Worm (Caenorhabditis elegans) whole organism, mixed stage, embryonic: ENCODE results near the gene aman-2.
A peak's percentile ranks its signal among the peaks of the same experiment; 100 is the strongest.

Source experiments
- blmp-1 ChIP-seq: fragments of 150-350 bp; optimal IDR thresholded peaks from 2 replicates; lab custom pipeline; 2014; ENCODE audit warnings: missing biosample characterization, missing genetic modification characterization
- ceh-43 ChIP-seq: fragments of 200-800 bp; sonication (Bioruptor generic); optimal IDR thresholded peaks from 2 replicates; lab custom pipeline; 2018; ENCODE audit warnings: mild to moderate bottlenecking, missing genetic modification characterization, moderate library complexity, missing compliant biosample characterization
- ces-1 ChIP-seq: fragments of 150-350 bp; optimal IDR thresholded peaks from 2 replicates; lab custom pipeline; 2014; ENCODE audit warnings: missing biosample characterization, missing genetic modification reagents, missing genetic modification characterization
- cnd-1 ChIP-seq: fragments of 200-800 bp; sonication (Bioruptor generic); optimal IDR thresholded peaks from 2 replicates; lab custom pipeline; 2018; ENCODE audit warnings: mild to moderate bottlenecking, missing genetic modification characterization, missing compliant biosample characterization
- drap-1 ChIP-seq: fragments of 200-800 bp; sonication (Bioruptor generic); optimal IDR thresholded peaks from 3 replicates; lab custom pipeline; 2018; ENCODE audit warnings: mild to moderate bottlenecking, missing genetic modification characterization, missing compliant biosample characterization
- elt-3 ChIP-seq: fragments of 150-350 bp; optimal IDR thresholded peaks from 2 replicates; lab custom pipeline; 2014; ENCODE audit warnings: missing biosample characterization, missing genetic modification characterization
- flh-1 ChIP-seq: fragments of 200-800 bp; sonication (Bioruptor generic); optimal IDR thresholded peaks from 2 replicates; lab custom pipeline; 2018; ENCODE audit warnings: mild to moderate bottlenecking, missing genetic modification characterization, moderate library complexity, missing compliant biosample characterization
- ham-2 ChIP-seq: fragments of 200-800 bp; sonication (Bioruptor generic); optimal IDR thresholded peaks from 2 replicates; lab custom pipeline; 2018; ENCODE audit warnings: mild to moderate bottlenecking, missing genetic modification characterization, missing compliant biosample characterization
- hlh-1 ChIP-seq: fragments of 150-350 bp; optimal IDR thresholded peaks from 2 replicates; lab custom pipeline; 2014; ENCODE audit warnings: missing biosample characterization, missing genetic modification reagents, missing genetic modification characterization
- lin-32 ChIP-seq: fragments of 200-800 bp; sonication (Bioruptor generic); optimal IDR thresholded peaks from 2 replicates; lab custom pipeline; 2018; ENCODE audit warnings: mild to moderate bottlenecking, missing genetic modification characterization, missing compliant biosample characterization
- mab-5 ChIP-seq: fragments of 150-350 bp; optimal IDR thresholded peaks from 2 replicates; lab custom pipeline; 2014; ENCODE audit warnings: missing biosample characterization, missing genetic modification characterization
- mep-1 ChIP-seq: fragments of 150-350 bp; optimal IDR thresholded peaks from 2 replicates; lab custom pipeline; 2017; ENCODE audit warnings: missing biosample characterization, missing genetic modification reagents, missing genetic modification characterization, inconsistent platforms
- nhr-12 ChIP-seq: fragments of 150-350 bp; optimal IDR thresholded peaks from 2 replicates; lab custom pipeline; 2014; ENCODE audit warnings: missing biosample characterization, missing genetic modification characterization
- nhr-2 ChIP-seq: fragments of 150-350 bp; optimal IDR thresholded peaks from 2 replicates; lab custom pipeline; 2014; ENCODE audit warnings: missing biosample characterization, missing genetic modification characterization
- nhr-28 ChIP-seq: fragments of 150-350 bp; optimal IDR thresholded peaks from 2 replicates; lab custom pipeline; 2014; ENCODE audit warnings: missing biosample characterization, missing genetic modification characterization
- nhr-76 ChIP-seq: sonication (generic microtip); optimal IDR thresholded peaks from 2 replicates; lab custom pipeline; 2017; ENCODE audit warnings: missing biosample characterization, missing genetic modification characterization
- pha-4 ChIP-seq: fragments of 150-350 bp; optimal IDR thresholded peaks from 2 replicates; lab custom pipeline; 2018; ENCODE audit warnings: missing biosample characterization, missing genetic modification reagents, missing genetic modification characterization
- sem-2 ChIP-seq: fragments of 200-800 bp; sonication (Bioruptor generic); optimal IDR thresholded peaks from 2 replicates; lab custom pipeline; 2018; ENCODE audit warnings: mild to moderate bottlenecking, missing genetic modification characterization, missing compliant biosample characterization
- sptf-1 ChIP-seq: sonication (generic microtip); optimal IDR thresholded peaks from 2 replicates; lab custom pipeline; 2017; ENCODE audit warnings: mild to moderate bottlenecking, missing genetic modification characterization, moderate library complexity, missing compliant biosample characterization
- tbx-8 ChIP-seq: fragments of 200-800 bp; sonication (Bioruptor generic); optimal IDR thresholded peaks from 2 replicates; lab custom pipeline; 2018; ENCODE audit warnings: mild to moderate bottlenecking, missing genetic modification characterization, moderate library complexity, missing compliant biosample characterization
- unc-120 ChIP-seq: sonication (generic microtip); optimal IDR thresholded peaks from 2 replicates; lab custom pipeline; 2017; ENCODE audit warnings: missing genetic modification characterization, missing compliant biosample characterization; ENCODE audit not compliant: poor library complexity, severe bottlenecking
- unc-39 ChIP-seq: fragments of 150-350 bp; optimal IDR thresholded peaks from 2 replicates; lab custom pipeline; 2014; ENCODE audit warnings: missing biosample characterization, missing genetic modification characterization
- unc-62 ChIP-seq: fragments of 150-350 bp; optimal IDR thresholded peaks from 2 replicates; lab custom pipeline; 2014; ENCODE audit warnings: missing biosample characterization, missing genetic modification reagents, missing genetic modification characterization
- zip-8 ChIP-seq: fragments of 150-350 bp; optimal IDR thresholded peaks from 2 replicates; lab custom pipeline; 2014; ENCODE audit warnings: missing biosample characterization, missing genetic modification characterization
- ztf-11 ChIP-seq: fragments of 150-350 bp; optimal IDR thresholded peaks from 2 replicates; lab custom pipeline; 2014; ENCODE audit warnings: missing biosample characterization, missing genetic modification characterization

aman-2 gene

ce11 chrV:11960084-11960830 lies 27.2 kb upstream of the aman-2 start:
- no peak for TF ChIP-seq tbx-8 (GFP tag; lab: Kevin White, UChicago)
- no peak for TF ChIP-seq sptf-1 (tag; lab: Kevin White, UChicago)
- peak; percentile 62 for TF ChIP-seq unc-62 (GFP tag; lab: Kevin White, UChicago)
- TF ChIP-seq ces-1 (GFP tag; lab: Kevin White, UChicago), result peak; percentile 63

- TF ChIP-seq nhr-2 (tag; lab: Kevin White, UChicago), result peak; percentile 60
- TF ChIP-seq flh-1, result no peak
- peak; percentile 71 for TF ChIP-seq ces-1 (GFP tag; lab: Kevin White, UChicago)
- TF ChIP-seq unc-120 (tag; lab: Kevin White, UChicago), result peak; percentile 54
- TF ChIP-seq blmp-1 (tag; lab: Kevin White, UChicago), result no peak
- TF ChIP-seq lin-32, result no peak
- peak; percentile 98 for TF ChIP-seq hlh-1
- TF ChIP-seq unc-62 (GFP tag; lab: Kevin White, UChicago), result peak; percentile 1
- TF ChIP-seq unc-39 (tag; lab: Kevin White, UChicago), result no peak
- TF ChIP-seq, all 35 proteins: peak for 5
These were observed 25.6 kb upstream of the aman-2 start, which contains the start of gene F58H1.5 for ce11 chrV:11958343-11959291. Gene F58H1.5 (plus strand): TSS chrV:11958393.

ce11 chrV:11955617-11956016 lies 22.6 kb upstream of the aman-2 start:
- peak; percentile 6 for TF ChIP-seq ham-2 (GFP tag; lab: Kevin White, UChicago)
- TF ChIP-seq nhr-28 (tag; lab: Kevin White, UChicago), result no peak
- peak; percentile 78 for TF ChIP-seq ces-1 (GFP tag; lab: Kevin White, UChicago)

- TF ChIP-seq ces-1 (GFP tag; lab: Kevin White, UChicago), result peak; percentile 98
- no peak for TF ChIP-seq lin-32
These were observed 20.6 kb upstream of the aman-2 start for ce11 chrV:11953621-11954020.

ce11 chrV:11952854-11953447 lies 19.9 kb upstream of the aman-2 start:
- TF ChIP-seq pha-4 (no peak), nhr-2 (tag; lab: Kevin White, UChicago) (peak; percentile 96), zip-8 (peak; percentile 54), sptf-1 (tag; lab: Kevin White, UChicago) (no peak), elt-3 (tag; lab: Kevin White, UChicago) (no peak), nhr-12 (tag; lab: Kevin White, UChicago) (no peak), cnd-1 (tag; lab: Kevin White, UChicago) (peak; percentile 7), lin-32 (peak; percentile 94)

- TF ChIP-seq nhr-76, result no peak
- TF ChIP-seq blmp-1 (tag; lab: Kevin White, UChicago), result no peak
- no peak for TF ChIP-seq drap-1
- no peak for TF ChIP-seq ceh-43 (GFP tag; lab: Kevin White, UChicago)
- TF ChIP-seq nhr-28 (tag; lab: Kevin White, UChicago), result no peak
- no peak for TF ChIP-seq unc-39 (tag; lab: Kevin White, UChicago)
- TF ChIP-seq ztf-11 (tag; lab: Kevin White, UChicago), result no peak
- no peak for TF ChIP-seq mep-1 (tag; lab: Kevin White, UChicago)
- TF ChIP-seq tbx-8 (GFP tag; lab: Kevin White, UChicago), result no peak
- TF ChIP-seq sem-2 (GFP tag; lab: Kevin White, UChicago), result no peak
- no peak for TF ChIP-seq mab-5 (tag; lab: Kevin White, UChicago)
- TF ChIP-seq, all 35 proteins: peak for 0
These were observed 18.2 kb upstream of the aman-2 start for ce11 chrV:11951227-11951626.
